Fruit fly (Drosophila melanogaster): ENCODE data around the gene ovm.

DNA sequence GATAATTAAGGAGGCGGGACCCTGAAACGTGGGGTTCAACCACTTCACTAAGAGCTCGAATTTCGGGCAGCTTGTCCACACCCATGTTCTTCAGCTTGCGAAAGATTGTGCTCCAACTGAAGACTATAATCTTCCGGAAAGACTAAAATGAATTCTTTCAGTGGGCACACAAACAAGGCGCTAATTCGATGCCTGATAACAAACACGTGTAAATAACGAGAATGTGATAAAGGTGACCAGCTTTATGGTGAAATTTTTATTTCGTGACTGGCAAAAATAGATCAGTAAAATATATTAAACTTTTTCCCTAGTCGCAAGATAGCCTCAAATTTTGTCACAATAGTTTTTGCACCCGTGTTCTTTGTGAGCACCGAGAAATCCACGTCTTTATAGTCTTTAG, at the start of gene ovm, which contains the start of gene CG31975:
- TF ChIP-seq CG8478 (optimal IDR thresholded peaks at IDR 0.05) (no peak), CTCF (optimal IDR thresholded peaks at IDR 0.05) (no peak)

Measured in S2 (cell line).